Worm (Caenorhabditis elegans) whole organism, early embryonic: ENCODE results near the gene T04C4.3.
"Not testable (repeated sequence)": the region's sequence is repeated elsewhere in the genome, so short reads cannot be mapped to it uniquely, and the experiment has no call there.

ENCODE experiments used
- B0310.2 ChIP-seq: sonication (generic microtip); optimal IDR thresholded peaks from 2 replicates; lab custom pipeline; 2016; ENCODE audit warnings: mild to moderate bottlenecking, missing genetic modification characterization, missing compliant biosample characterization
- F13C5.2 ChIP-seq: sonication (generic microtip); optimal IDR thresholded peaks from 2 replicates; lab custom pipeline; 2017; ENCODE audit warnings: mild to moderate bottlenecking, missing genetic modification characterization, inconsistent platforms, missing compliant biosample characterization
- aly-1 ChIP-seq: sonication (generic microtip); optimal IDR thresholded peaks from 2 replicates; lab custom pipeline; 2016; ENCODE audit warnings: missing genetic modification characterization, missing compliant biosample characterization
- ama-1 ChIP-seq: fragments of 150-350 bp; optimal IDR thresholded peaks from 2 replicates; lab custom pipeline; 2014
- ceh-13 ChIP-seq: fragments of 200-800 bp; sonication (Bioruptor generic); optimal IDR thresholded peaks from 2 replicates; lab custom pipeline; 2018; ENCODE audit warnings: mild to moderate bottlenecking, missing genetic modification characterization, missing compliant biosample characterization
- ceh-36 ChIP-seq: sonication (generic microtip); optimal IDR thresholded peaks from 2 replicates; lab custom pipeline; 2016; ENCODE audit warnings: missing genetic modification characterization, inconsistent platforms, missing compliant biosample characterization
- ets-7 ChIP-seq: sonication (generic microtip); optimal IDR thresholded peaks from 2 replicates; lab custom pipeline; 2016; ENCODE audit warnings: missing genotype, missing genetic modification characterization, missing compliant biosample characterization
- flt-1 ChIP-seq: fragments of 200-800 bp; sonication (Bioruptor generic); IDR thresholded peaks from 2 replicates; pipeline ENCODE4 v1.3.6; 2022; ENCODE audit warnings: missing genetic modification characterization, missing compliant biosample characterization
- hmbx-1 ChIP-seq: sonication (generic microtip); optimal IDR thresholded peaks from 2 replicates; lab custom pipeline; 2016; ENCODE audit warnings: mild to moderate bottlenecking, missing genetic modification characterization, missing compliant biosample characterization
- hmg-4 ChIP-seq: fragments of 200-800 bp; sonication (Bioruptor generic); optimal IDR thresholded peaks from 2 replicates; lab custom pipeline; 2018; ENCODE audit warnings: mild to moderate bottlenecking, missing genetic modification characterization, missing compliant biosample characterization
- hnd-1 ChIP-seq: sonication (generic microtip); optimal IDR thresholded peaks from 2 replicates; lab custom pipeline; 2016; ENCODE audit warnings: missing genetic modification characterization, missing compliant biosample characterization
- pes-1 ChIP-seq: fragments of 200-800 bp; sonication (Bioruptor generic); IDR thresholded peaks from 2 replicates; pipeline ENCODE4 v1.3.6; 2022; ENCODE audit warnings: missing genetic modification reagents, missing genetic modification characterization, missing compliant biosample characterization
- scrt-1 ChIP-seq: fragments of 200-800 bp; sonication (Bioruptor generic); IDR thresholded peaks from 2 replicates; pipeline ENCODE4 v1.3.6; 2022; ENCODE audit warnings: missing genetic modification characterization, missing compliant biosample characterization
- sea-1 ChIP-seq: fragments of 200-800 bp; sonication (Bioruptor generic); conservative IDR thresholded peaks from 2 replicates; pipeline ENCODE4 v1.3.6; 2022; ENCODE audit warnings: missing genetic modification characterization, missing compliant biosample characterization
- tbx-11 ChIP-seq: fragments of 200-800 bp; sonication (Bioruptor generic); IDR thresholded peaks from 2 replicates; pipeline ENCODE4 v1.3.6; 2022; ENCODE audit warnings: missing genetic modification characterization, missing compliant biosample characterization
- tbx-37 ChIP-seq: fragments of 200-800 bp; sonication (Bioruptor generic); conservative IDR thresholded peaks from 2 replicates; pipeline ENCODE4 v1.3.6; 2022; ENCODE audit warnings: missing genetic modification reagents, missing genetic modification characterization, missing compliant biosample characterization
- tra-4 ChIP-seq: sonication (generic microtip); optimal IDR thresholded peaks from 2 replicates; lab custom pipeline; 2017; ENCODE audit warnings: missing genetic modification characterization, missing compliant biosample characterization

The T04C4.3 gene

ce11 chrIV:2216756-2217155 lies at the start of gene T04C4.3:
TSS of gene T04C4.3 (minus strand) at chrIV:2216856.
- not testable (repeated sequence) for TF ChIP-seq sea-1; ets-7 (tag; lab: Kevin White, UChicago); tbx-37

ce11 chrIV:2263564-2263963 lies 46.9 kb upstream of the T04C4.3 start, which contains the start of gene famp-1:
TSS of gene famp-1 (minus strand) at chrIV:2263664.
- no peak for TF ChIP-seq ceh-36 (tag; lab: Kevin White, UChicago)
- TF ChIP-seq ama-1 (lab: Kevin White, UChicago): no peak
- TF ChIP-seq F13C5.2 (tag; lab: Kevin White, UChicago): no peak
- TF ChIP-seq aly-1 (tag; lab: Kevin White, UChicago): no peak
- TF ChIP-seq tbx-37: no peak
- TF ChIP-seq scrt-1 (GFP tag; lab: Robert Waterston, UW): no peak
- no peak for TF ChIP-seq ets-7 (tag; lab: Kevin White, UChicago)
- no peak for TF ChIP-seq ceh-13
- TF ChIP-seq sea-1: no peak

ce11 chrIV:2253392-2254048 lies 36.9 kb upstream of the T04C4.3 start:
- TF ChIP-seq tra-4: no peak
- no peak for TF ChIP-seq aly-1 (tag; lab: Kevin White, UChicago)
- no peak for TF ChIP-seq ceh-13
- no peak for TF ChIP-seq hnd-1 (tag; lab: Kevin White, UChicago)
- no peak for TF ChIP-seq hmg-4 (GFP tag; lab: Kevin White, UChicago)
- no peak for TF ChIP-seq sea-1
- TF ChIP-seq F13C5.2 (tag; lab: Kevin White, UChicago): no peak

ce11 chrIV:2246150-2246549 lies 29.5 kb upstream of the T04C4.3 start:
- TF ChIP-seq flt-1 (no peak), pes-1 (GFP tag; lab: Robert Waterston, UW) (no peak), hnd-1 (tag; lab: Kevin White, UChicago) (no peak), ceh-36 (tag; lab: Kevin White, UChicago) (no peak), aly-1 (tag; lab: Kevin White, UChicago) (no peak), hmg-4 (GFP tag; lab: Kevin White, UChicago) (no peak), ceh-13 (no peak), scrt-1 (GFP tag; lab: Robert Waterston, UW) (no peak), B0310.2 (no peak)

ce11 chrIV:2245565-2245964 lies 28.9 kb upstream of the T04C4.3 start, which contains the start of gene M70.1:
TSS of gene M70.1 (plus strand) at chrIV:2245865.
- TF ChIP-seq pes-1 (GFP tag; lab: Robert Waterston, UW); tbx-11; B0310.2: not testable (repeated sequence)

ce11 chrIV:2242349-2243088 lies 25.9 kb upstream of the T04C4.3 start, which contains the start of the genes M70.3 and M70.2:
TSS of gene M70.3 (minus strand) at chrIV:2242449.
TSS of gene M70.2 (plus strand) at chrIV:2243038.
- no peak for TF ChIP-seq hmbx-1 (tag; lab: Kevin White, UChicago)
- no peak for TF ChIP-seq tbx-37
- no peak for TF ChIP-seq ceh-13
- TF ChIP-seq hmg-4 (GFP tag; lab: Kevin White, UChicago): no peak
- no peak for TF ChIP-seq tbx-11
- no peak for TF ChIP-seq scrt-1 (GFP tag; lab: Robert Waterston, UW)
- no peak for TF ChIP-seq ceh-36 (tag; lab: Kevin White, UChicago)
- no peak for TF ChIP-seq ama-1 (lab: Kevin White, UChicago)
- no peak for TF ChIP-seq ets-7 (tag; lab: Kevin White, UChicago)
- no peak for TF ChIP-seq aly-1 (tag; lab: Kevin White, UChicago)
- no peak for TF ChIP-seq F13C5.2 (tag; lab: Kevin White, UChicago)
- no peak for TF ChIP-seq tra-4
- no peak for TF ChIP-seq sea-1
- no peak for TF ChIP-seq flt-1
- no peak for TF ChIP-seq B0310.2

ce11 chrIV:2236654-2237613 lies 20.3 kb upstream of the T04C4.3 start:
- no peak for TF ChIP-seq B0310.2
- TF ChIP-seq ceh-36 (tag; lab: Kevin White, UChicago): no peak
- no peak for TF ChIP-seq sea-1
- TF ChIP-seq aly-1 (tag; lab: Kevin White, UChicago): no peak
- TF ChIP-seq ama-1 (lab: Kevin White, UChicago): no peak
- no peak for TF ChIP-seq flt-1
- no peak for TF ChIP-seq scrt-1 (GFP tag; lab: Robert Waterston, UW)
- no peak for TF ChIP-seq F13C5.2 (tag; lab: Kevin White, UChicago)
- no peak for TF ChIP-seq tbx-11
- TF ChIP-seq tbx-37: no peak
- no peak for TF ChIP-seq hnd-1 (tag; lab: Kevin White, UChicago)
- TF ChIP-seq ets-7 (tag; lab: Kevin White, UChicago): no peak
- TF ChIP-seq ceh-13: no peak
- TF ChIP-seq tra-4: no peak
- no peak for TF ChIP-seq hmg-4 (GFP tag; lab: Kevin White, UChicago)
- no peak for TF ChIP-seq hmbx-1 (tag; lab: Kevin White, UChicago)
- no peak for TF ChIP-seq pes-1 (GFP tag; lab: Robert Waterston, UW)
